Fruit fly (Drosophila melanogaster): Measurements from ENCODE around the gene CG5391.

The CG5391 gene

dm6 chr3R:22357942-22358341, 24.0 kb upstream of the CG5391 start (continued):
- no peak for TF ChIP-seq CG11723 (GFP tag; optimal IDR thresholded peaks at IDR 0.05)
- TF ChIP-seq bsh (GFP tag; optimal IDR thresholded peaks at IDR 0.05) = no peak
- no peak for TF ChIP-seq CG10321 (GFP tag; IDR thresholded peaks at IDR 0.05)
- TF ChIP-seq slou (GFP tag; optimal IDR thresholded peaks at IDR 0.05) = no peak
- TF ChIP-seq mirr (GFP tag; optimal IDR thresholded peaks at IDR 0.05) = no peak
- TF ChIP-seq dati (GFP tag; IDR thresholded peaks at IDR 0.05) = no peak
- peak; percentile 22 for TF ChIP-seq tio (GFP tag; optimal IDR thresholded peaks at IDR 0.05)
- 0 out of 2 replicates have a peak, but pooled peaks have one; percentile 7 for TF ChIP-seq Ptx1 (GFP tag; IDR thresholded peaks at IDR 0.05)
- no peak for TF ChIP-seq ase (GFP tag; IDR thresholded peaks at IDR 0.05)
- TF ChIP-seq abd-A (tag; optimal IDR thresholded peaks at IDR 0.05) = no peak
- TF ChIP-seq dpn (GFP tag; optimal IDR thresholded peaks at IDR 0.05) = no peak
- no peak for TF ChIP-seq dan (GFP tag; IDR thresholded peaks at IDR 0.05)
- peak; percentile 1 for TF ChIP-seq gem (tag; optimal IDR thresholded peaks at IDR 0.05)
- TF ChIP-seq CG11696 (GFP tag; IDR thresholded peaks at IDR 0.05) = 0 out of 2 replicates have a peak, but pooled peaks have one; percentile 56
- TF ChIP-seq Ada2b (GFP tag; IDR thresholded peaks at IDR 0.05) = peak; percentile 10; the same call in 1 of the 2 replicates
- TF ChIP-seq H15 (GFP tag; IDR thresholded peaks at IDR 0.05) = no peak
- TF ChIP-seq CG30403 (GFP tag; optimal IDR thresholded peaks at IDR 0.05) = peak; percentile 7
- no peak for TF ChIP-seq pfk (GFP tag; optimal IDR thresholded peaks at IDR 0.05)
- no peak for TF ChIP-seq CG14965 (GFP tag; optimal IDR thresholded peaks at IDR 0.05; ENCODE audit: borderline replicate concordance)
- 0 out of 3 replicates have a peak, but pooled peaks have one; percentile 5 for TF ChIP-seq row (GFP tag; IDR thresholded peaks at IDR 0.05)
- peak; percentile 13 for TF ChIP-seq CG3281 (GFP tag; optimal IDR thresholded peaks at IDR 0.05)
- TF ChIP-seq tup (GFP tag; optimal IDR thresholded peaks at IDR 0.05) = no peak
- no peak for TF ChIP-seq lbe (GFP tag; optimal IDR thresholded peaks at IDR 0.05)
- TF ChIP-seq CG31365 (tag; optimal IDR thresholded peaks at IDR 0.05) = no peak
- TF ChIP-seq CG2120 (GFP tag; optimal IDR thresholded peaks at IDR 0.05) = peak; percentile 0
- no peak for TF ChIP-seq CG11398 (GFP tag; optimal IDR thresholded peaks at IDR 0.05)
- no peak for TF ChIP-seq CG8290 (GFP tag; optimal IDR thresholded peaks at IDR 0.05)
- TF ChIP-seq CG8290 (tag; optimal IDR thresholded peaks at IDR 0.05) = peak in 1 of 2 experiments; percentile 20
- no peak for TF ChIP-seq Fer1 (GFP tag; optimal IDR thresholded peaks at IDR 0.05)
- no peak for TF ChIP-seq hbn (GFP tag; IDR thresholded peaks at IDR 0.05; ENCODE audit: partially characterized antibody)
- TF ChIP-seq nerfin-1 (tag; optimal IDR thresholded peaks at IDR 0.05) = no peak

dm6 chr3R:22356464-22357410, 22.8 kb upstream of the CG5391 start, which contains the start of gene Sar1:
Gene Sar1 (plus strand): TSS chr3R:22356685.
- no peak for TF ChIP-seq tup (GFP tag; optimal IDR thresholded peaks at IDR 0.05)
- TF ChIP-seq CG9817 (tag; optimal IDR thresholded peaks at IDR 0.05) = peak; percentile 28
- TF ChIP-seq ab (GFP tag; optimal IDR thresholded peaks at IDR 0.05) = no peak
- no peak for TF ChIP-seq Chrac-16 (GFP tag; optimal IDR thresholded peaks at IDR 0.05)
- TF ChIP-seq CG33213 (GFP tag; optimal IDR thresholded peaks at IDR 0.05) = peak; percentile 91
- TF ChIP-seq Ets65A (GFP tag) = peak; percentile 95
- no peak for TF ChIP-seq CG7357 (GFP tag; IDR thresholded peaks at IDR 0.05)
- no peak for TF ChIP-seq Fer3 (tag; optimal IDR thresholded peaks at IDR 0.05)
- TF ChIP-seq CG31365 (tag; optimal IDR thresholded peaks at IDR 0.05) = no peak
- peak; percentile 45 for TF ChIP-seq tx (GFP tag; optimal IDR thresholded peaks at IDR 0.05)
- peak; percentile 98 for TF ChIP-seq CG9797 (GFP tag; optimal IDR thresholded peaks at IDR 0.05)
- TF ChIP-seq Hr39 (optimal IDR thresholded peaks at IDR 0.05) = no peak
- TF ChIP-seq grau (tag; optimal IDR thresholded peaks at IDR 0.05) = peak; percentile 41
- TF ChIP-seq vfl (GFP tag; optimal IDR thresholded peaks at IDR 0.05) = no peak
- no peak for TF ChIP-seq hth (optimal IDR thresholded peaks at IDR 0.05)
- peak; percentile 96 for TF ChIP-seq CG42726 (GFP tag; IDR thresholded peaks at IDR 0.05; ENCODE audit: partially characterized antibody)
- no peak for TF ChIP-seq toy (GFP tag; IDR thresholded peaks at IDR 0.05)
- TF ChIP-seq gsb (GFP tag; IDR thresholded peaks at IDR 0.05) = no peak
- 0 out of 2 replicates have a peak, but pooled peaks have one; percentile 18 for TF ChIP-seq chm (GFP tag; IDR thresholded peaks at IDR 0.05)
- no peak for TF ChIP-seq Rx (GFP tag; IDR thresholded peaks at IDR 0.05)
- peak; percentile 55 for TF ChIP-seq CG8290 (GFP tag; optimal IDR thresholded peaks at IDR 0.05)
- TF ChIP-seq CG8290 (tag; optimal IDR thresholded peaks at IDR 0.05) = peak in 1 of 2 experiments; percentile 92
- no peak for TF ChIP-seq lmd (GFP tag; IDR thresholded peaks at IDR 0.05)
- TF ChIP-seq oc (tag; optimal IDR thresholded peaks at IDR 0.05) = no peak

Measured in whole organism, embryonic.